Fruit fly (Drosophila melanogaster): Measurements from ENCODE around the gene CG44194.

CG44194 gene

DNA sequence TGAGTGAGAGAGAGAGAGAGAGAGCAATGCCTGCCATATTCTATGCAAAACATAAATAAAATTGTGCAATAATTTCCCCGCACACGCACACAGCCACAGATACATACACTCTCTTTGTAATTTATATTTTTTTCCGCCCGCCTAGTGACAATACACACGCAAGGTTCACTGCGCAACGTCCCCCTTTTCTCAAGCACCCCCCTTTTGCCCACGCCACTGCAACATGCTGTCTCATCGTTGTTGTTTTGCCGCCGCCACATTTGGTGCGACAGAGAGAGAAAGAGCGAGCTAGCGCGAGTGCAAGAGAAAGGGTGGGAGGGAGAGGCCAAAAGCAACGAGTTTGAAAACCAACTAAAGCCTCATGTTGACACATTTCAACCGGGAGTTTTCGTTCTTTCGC lies 14.8 kb upstream of the CG44194 start (continued):
- TF ChIP-seq dan (GFP tag; IDR thresholded peaks at IDR 0.05): no peak
- TF ChIP-seq CG8359 (GFP tag; optimal IDR thresholded peaks at IDR 0.05; ENCODE audit: borderline replicate concordance): no peak
- TF ChIP-seq bowl (GFP tag; IDR thresholded peaks at IDR 0.05): peak; percentile 51; the same call in 1 of the 2 replicates
- TF ChIP-seq btn (GFP tag; optimal IDR thresholded peaks at IDR 0.05): peak; percentile 32
- no peak for TF ChIP-seq CG6654 (GFP tag; optimal IDR thresholded peaks at IDR 0.05)
- TF ChIP-seq Xbp1 (GFP tag; optimal IDR thresholded peaks at IDR 0.05): peak; percentile 67
- TF ChIP-seq ems (GFP tag; optimal IDR thresholded peaks at IDR 0.05): peak; percentile 61
- TF ChIP-seq HLHmδ (GFP tag; optimal IDR thresholded peaks at IDR 0.05): peak; percentile 26
- no peak for TF ChIP-seq slou (GFP tag; optimal IDR thresholded peaks at IDR 0.05)
- TF ChIP-seq CG10147 (GFP tag; optimal IDR thresholded peaks at IDR 0.05): peak; percentile 43
- TF ChIP-seq CG11504 (tag; optimal IDR thresholded peaks at IDR 0.05): peak; percentile 71
- no peak for TF ChIP-seq Usf (GFP tag; optimal IDR thresholded peaks at IDR 0.05)
- no peak for TF ChIP-seq amos (GFP tag; IDR thresholded peaks at IDR 0.05; ENCODE audit: partially characterized antibody)
- TF ChIP-seq bsh (GFP tag; optimal IDR thresholded peaks at IDR 0.05): peak in 1 of 2 experiments; percentile 45
- TF ChIP-seq CG18262 (tag; optimal IDR thresholded peaks at IDR 0.05): peak; percentile 40
- peak; percentile 69 for TF ChIP-seq Dip3 (GFP tag; optimal IDR thresholded peaks at IDR 0.05)
- TF ChIP-seq CG10274 (GFP tag; optimal IDR thresholded peaks at IDR 0.05): no peak
- peak; percentile 60; the same call in 1 of the 2 replicates for TF ChIP-seq CG8765 (GFP tag; IDR thresholded peaks at IDR 0.05)
- TF ChIP-seq HLH4C (GFP tag; IDR thresholded peaks at IDR 0.05; ENCODE audit: partially characterized antibody): no peak
- TF ChIP-seq exex (tag; optimal IDR thresholded peaks at IDR 0.05): no peak
- TF ChIP-seq Taf1 (GFP tag; IDR thresholded peaks at IDR 0.05): no peak
- peak; percentile 55 for TF ChIP-seq Side (GFP tag; optimal IDR thresholded peaks at IDR 0.05)
- no peak for TF ChIP-seq insv (GFP tag; optimal IDR thresholded peaks at IDR 0.05)
- no peak for TF ChIP-seq ato (GFP tag; IDR thresholded peaks at IDR 0.05; ENCODE audit: partially characterized antibody)
- peak; percentile 66 for TF ChIP-seq CG18619 (GFP tag; optimal IDR thresholded peaks at IDR 0.05)
- TF ChIP-seq crc (GFP tag; optimal IDR thresholded peaks at IDR 0.05): peak; percentile 54
- TF ChIP-seq Doc3 (GFP tag; IDR thresholded peaks at IDR 0.05; ENCODE audit: partially characterized antibody): no peak
- peak; percentile 22 for TF ChIP-seq Six4 (GFP tag; optimal IDR thresholded peaks at IDR 0.05)
- peak; percentile 23 for TF ChIP-seq Nf-YB (GFP tag; optimal IDR thresholded peaks at IDR 0.05)
- TF ChIP-seq CG17359 (tag; optimal IDR thresholded peaks at IDR 0.05): peak; percentile 65
- peak; percentile 66 for TF ChIP-seq CG8944 (GFP tag; optimal IDR thresholded peaks at IDR 0.05)
- TF ChIP-seq Hand (GFP tag; optimal IDR thresholded peaks at IDR 0.05): peak; percentile 50
- TF ChIP-seq zf30C (GFP tag; optimal IDR thresholded peaks at IDR 0.05): no peak
- no peak for TF ChIP-seq pita (GFP tag; optimal IDR thresholded peaks at IDR 0.05)
- no peak for TF ChIP-seq Bteb2 (GFP tag; optimal IDR thresholded peaks at IDR 0.05)
- peak; percentile 61 for TF ChIP-seq CG3163 (GFP tag; optimal IDR thresholded peaks at IDR 0.05)
- peak; percentile 55; the same call in 1 of the 2 replicates for TF ChIP-seq ranshi (GFP tag; IDR thresholded peaks at IDR 0.05)
- peak; percentile 29 for TF ChIP-seq Ets97D (GFP tag; optimal IDR thresholded peaks at IDR 0.05)
- TF ChIP-seq CG31365 (tag; optimal IDR thresholded peaks at IDR 0.05): no peak
- no peak for TF ChIP-seq CG34376 (GFP tag; optimal IDR thresholded peaks at IDR 0.05)
- peak; percentile 53; the same call in 1 of the 2 replicates for TF ChIP-seq CG6689 (GFP tag; IDR thresholded peaks at IDR 0.05)
- peak; percentile 49 for TF ChIP-seq CG11723 (GFP tag; optimal IDR thresholded peaks at IDR 0.05)
- no peak for TF ChIP-seq lov (optimal IDR thresholded peaks at IDR 0.05)
- 0 out of 3 replicates have a peak, but pooled peaks have one; percentile 57 for TF ChIP-seq lov (GFP tag; IDR thresholded peaks at IDR 0.05)
- TF ChIP-seq CG8478 (optimal IDR thresholded peaks at IDR 0.05): peak; percentile 89
- TF ChIP-seq CG14667 (GFP tag; IDR thresholded peaks at IDR 0.05): peak; percentile 38; the same call in 1 of the 2 replicates
- TF ChIP-seq CG43689 (GFP tag; IDR thresholded peaks at IDR 0.05): peak; percentile 50; the same call in 1 of the 2 replicates
- no peak for TF ChIP-seq br (optimal IDR thresholded peaks at IDR 0.05)
- peak; percentile 49 for TF ChIP-seq CG12942 (GFP tag; optimal IDR thresholded peaks at IDR 0.05)
- TF ChIP-seq gfzf (GFP tag; optimal IDR thresholded peaks at IDR 0.05): no peak
- peak; percentile 30 for TF ChIP-seq CG13296 (GFP tag; optimal IDR thresholded peaks at IDR 0.05)

Measured in whole organism, embryonic.